Worm (Caenorhabditis elegans) whole organism, L2 larva: Measurements from ENCODE around the gene T04F8.8.

ENCODE experiments used
- C34F6.9 ChIP-seq: fragments of 150-350 bp; optimal IDR thresholded peaks from 2 replicates; lab custom pipeline; 2014; ENCODE audit warnings: missing biosample characterization, missing genetic modification characterization
- F13H6.1 ChIP-seq: sonication (generic microtip); optimal IDR thresholded peaks from 2 replicates; lab custom pipeline; 2016; ENCODE audit warnings: missing genetic modification characterization, missing compliant biosample characterization
- Y55F3AM.14 ChIP-seq: fragments of 200-800 bp; sonication (Bioruptor generic); optimal IDR thresholded peaks from 2 replicates; lab custom pipeline; 2018; ENCODE audit warnings: mild to moderate bottlenecking, missing genetic modification characterization, missing compliant biosample characterization
- ZK546.5 ChIP-seq: sonication (generic microtip); optimal IDR thresholded peaks from 2 replicates; lab custom pipeline; 2017; ENCODE audit warnings: missing biosample characterization, missing genetic modification characterization
- alr-1 ChIP-seq: fragments of 150-350 bp; optimal IDR thresholded peaks from 2 replicates; lab custom pipeline; 2014; ENCODE audit warnings: missing biosample characterization, missing genetic modification characterization
- blmp-1 ChIP-seq: sonication (generic microtip); optimal IDR thresholded peaks from 2 replicates; lab custom pipeline; 2017; ENCODE audit warnings: missing genetic modification characterization, mild to moderate bottlenecking, missing compliant biosample characterization, antibody characterized with exemption, moderate library complexity; ENCODE audit not compliant: insufficient read depth
- crh-2 ChIP-seq: sonication (generic microtip); optimal IDR thresholded peaks from 2 replicates; lab custom pipeline; 2017; ENCODE audit warnings: missing biosample characterization, missing genetic modification characterization
- egl-27 ChIP-seq: sonication (generic microtip); optimal IDR thresholded peaks from 3 replicates; lab custom pipeline; 2017; ENCODE audit warnings: missing biosample characterization, missing genetic modification reagents, missing genetic modification characterization
- elt-3 ChIP-seq: sonication (generic microtip); optimal IDR thresholded peaks from 2 replicates; lab custom pipeline; 2017; ENCODE audit warnings: missing biosample characterization, missing genetic modification characterization
- fos-1 ChIP-seq: fragments of 150-350 bp; optimal IDR thresholded peaks from 2 replicates; lab custom pipeline; 2014; ENCODE audit warnings: missing biosample characterization, missing genetic modification characterization
- gmeb-1 ChIP-seq: fragments of 150-350 bp; optimal IDR thresholded peaks from 2 replicates; lab custom pipeline; 2014; ENCODE audit warnings: missing biosample characterization, missing genetic modification characterization
- lin-11 ChIP-seq: fragments of 150-350 bp; sonication (generic microtip); optimal IDR thresholded peaks from 2 replicates; lab custom pipeline; 2014; ENCODE audit warnings: missing biosample characterization, missing genetic modification characterization, inconsistent platforms, mixed read lengths
- lin-13 ChIP-seq: fragments of 150-350 bp; optimal IDR thresholded peaks from 2 replicates; lab custom pipeline; 2014; ENCODE audit warnings: missing biosample characterization, missing genetic modification reagents, missing genetic modification characterization
- lin-39 ChIP-seq: fragments of 150-350 bp; optimal IDR thresholded peaks from 2 replicates; lab custom pipeline; 2014; ENCODE audit warnings: missing biosample characterization, missing genetic modification reagents, missing genetic modification characterization
- mbf-1 ChIP-seq: sonication (generic microtip); optimal IDR thresholded peaks from 2 replicates; lab custom pipeline; 2017; ENCODE audit warnings: missing biosample characterization, missing genetic modification characterization
- mdl-1 ChIP-seq, 2 experiments: fragments of 150-350 bp in 1 of 2; sonication (generic microtip) in 1 of 2; optimal IDR thresholded peaks; 2 replicates each; lab custom pipeline; 2017; ENCODE audit warnings: missing biosample characterization in 2 of 2, missing genetic modification characterization in 2 of 2
- nhr-11 ChIP-seq: fragments of 150-350 bp; optimal IDR thresholded peaks from 2 replicates; lab custom pipeline; 2014; ENCODE audit warnings: missing biosample characterization, missing genetic modification characterization
- nhr-129 ChIP-seq: fragments of 150-350 bp; optimal IDR thresholded peaks from 2 replicates; lab custom pipeline; 2014; ENCODE audit warnings: missing biosample characterization, missing genetic modification characterization
- nhr-237 ChIP-seq: fragments of 150-350 bp; optimal IDR thresholded peaks from 2 replicates; lab custom pipeline; 2014; ENCODE audit warnings: missing biosample characterization, missing genetic modification characterization
- nhr-25 ChIP-seq: fragments of 150-350 bp; sonication (generic microtip); optimal IDR thresholded peaks from 3 replicates; lab custom pipeline; 2014; ENCODE audit warnings: missing biosample characterization, missing genetic modification characterization
- nhr-6 ChIP-seq: fragments of 150-350 bp; optimal IDR thresholded peaks from 2 replicates; lab custom pipeline; 2014; ENCODE audit warnings: missing biosample characterization, missing genetic modification characterization
- nhr-77 ChIP-seq: fragments of 150-350 bp; optimal IDR thresholded peaks from 2 replicates; lab custom pipeline; 2014; ENCODE audit warnings: missing biosample characterization, missing genetic modification characterization
- sem-4 ChIP-seq: fragments of 150-350 bp; optimal IDR thresholded peaks from 2 replicates; lab custom pipeline; 2014; ENCODE audit warnings: missing biosample characterization, missing genetic modification reagents, missing genetic modification characterization
- skn-1 ChIP-seq: sonication (generic microtip); optimal IDR thresholded peaks from 2 replicates; lab custom pipeline; 2017; ENCODE audit warnings: missing biosample characterization, missing genetic modification characterization
- sma-3 ChIP-seq: sonication (generic microtip); optimal IDR thresholded peaks from 2 replicates; lab custom pipeline; 2016; ENCODE audit warnings: missing genetic modification reagents, missing genetic modification characterization, missing compliant biosample characterization
- sma-9 ChIP-seq, 2 experiments: fragments of 150-350 bp in 1 of 2; sonication (generic microtip) in 1 of 2; optimal IDR thresholded peaks; 2 replicates each; lab custom pipeline; 2014 to 2016; ENCODE audit warnings: missing genetic modification characterization in 2 of 2, mild to moderate bottlenecking in 1 of 2, missing biosample characterization in 1 of 2, missing compliant biosample characterization in 1 of 2, missing genetic modification reagents in 1 of 2, moderate library complexity in 1 of 2
- snpc-4 ChIP-seq: fragments of 150-350 bp; optimal IDR thresholded peaks from 2 replicates; lab custom pipeline; 2014; ENCODE audit warnings: missing biosample characterization, missing genetic modification characterization
- ztf-11 ChIP-seq: sonication (generic microtip); optimal IDR thresholded peaks from 2 replicates; lab custom pipeline; 2017; ENCODE audit warnings: missing biosample characterization, missing genetic modification characterization
- ztf-4 ChIP-seq: fragments of 150-350 bp; optimal IDR thresholded peaks from 2 replicates; lab custom pipeline; 2014; ENCODE audit warnings: missing biosample characterization, missing genetic modification characterization

Gene T04F8.8

DNA sequence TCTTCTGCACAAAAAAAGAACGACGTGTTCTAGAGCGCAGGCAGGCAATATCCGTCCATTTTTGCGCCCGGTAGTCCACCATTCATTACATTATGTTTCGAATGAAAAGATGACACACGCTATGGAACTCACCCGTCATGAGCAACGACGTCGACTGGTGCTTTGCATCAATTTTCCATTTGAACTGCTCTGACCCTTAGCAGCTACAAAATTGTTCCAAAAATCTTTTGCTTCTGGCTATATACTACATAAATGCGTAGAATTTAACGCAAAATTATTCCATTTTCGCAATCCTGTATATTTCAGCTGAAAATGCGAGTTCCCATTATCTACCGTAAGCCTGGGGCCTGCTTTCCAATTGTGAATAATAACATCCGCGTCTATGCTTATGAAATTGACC is 11.1 kb downstream of the T04F8.8 start, which contains the start of gene T04F8.3:
Gene T04F8.3 (plus strand): TSS at position 301 of the 400 bp plus-strand sequence.
- TF ChIP-seq Y55F3AM.14 (GFP tag; lab: Kevin White, UChicago) (no peak), elt-3 (no peak), sma-9 (GFP tag; optimal IDR thresholded peaks at IDR 0.05; lab: Kevin White, UChicago) (no peak), sma-9 (tag; optimal IDR thresholded peaks at IDR 0.05; lab: Kevin White, UChicago) (no peak), alr-1 (no peak), nhr-11 (tag; lab: Kevin White, UChicago) (no peak), nhr-237 (tag; lab: Kevin White, UChicago) (no peak), lin-11 (tag; lab: Kevin White, UChicago) (no peak), sma-3 (GFP tag; lab: Kevin White, UChicago) (no peak), mdl-1 (tag; optimal IDR thresholded peaks at IDR 0.05; lab: Kevin White, UChicago) (no peak), skn-1 (tag; lab: Kevin White, UChicago) (no peak), fos-1 (no peak), lin-39 (no peak), ztf-11 (tag; lab: Kevin White, UChicago) (no peak), F13H6.1 (tag; lab: Kevin White, UChicago) (no peak), ZK546.5 (tag; lab: Kevin White, UChicago) (no peak), mbf-1 (tag; lab: Kevin White, UChicago) (no peak)

DNA sequence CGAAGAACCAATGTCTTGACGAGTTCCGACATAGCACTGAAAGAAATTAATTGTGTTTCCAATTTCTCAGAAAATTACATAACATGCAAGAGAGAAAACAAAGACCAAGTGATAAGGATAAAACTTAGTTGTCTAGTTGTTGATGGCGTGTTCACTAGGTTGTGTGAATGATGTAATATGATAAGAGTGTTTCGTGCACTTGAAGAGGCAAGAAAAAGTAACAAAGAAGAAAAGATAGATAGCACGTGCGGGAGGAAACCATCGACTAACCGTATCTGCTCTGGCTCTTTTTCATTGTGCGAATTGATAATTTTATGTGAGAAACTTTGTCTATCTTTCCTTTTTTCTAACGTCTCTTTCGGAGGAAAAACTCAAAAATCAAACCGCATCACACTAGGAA is 14.4 kb downstream of the T04F8.8 start, which contains the start of gene sfxn-1.5:
Gene sfxn-1.5 (minus strand): TSS at position 36 of the 400 bp plus-strand sequence.
- TF ChIP-seq nhr-77 (tag; lab: Kevin White, UChicago) (no peak), alr-1 (no peak), crh-2 (tag; lab: Kevin White, UChicago) (peak; percentile 79), gmeb-1 (tag; lab: Kevin White, UChicago) (peak; percentile 25), lin-13 (GFP tag; lab: Kevin White, UChicago) (peak; percentile 21), mdl-1 (tag; optimal IDR thresholded peaks at IDR 0.05; lab: Kevin White, UChicago) (peak in 1 of 2 experiments; percentile 77), sma-9 (GFP tag; optimal IDR thresholded peaks at IDR 0.05; lab: Kevin White, UChicago) (peak; percentile 94), sma-9 (tag; optimal IDR thresholded peaks at IDR 0.05; lab: Kevin White, UChicago) (no peak), Y55F3AM.14 (GFP tag; lab: Kevin White, UChicago) (no peak), blmp-1 (tag; lab: Kevin White, UChicago) (no peak), ZK546.5 (tag; lab: Kevin White, UChicago) (no peak), sma-3 (GFP tag; lab: Kevin White, UChicago) (peak; percentile 44), skn-1 (tag; lab: Kevin White, UChicago) (no peak), fos-1 (peak; percentile 95), egl-27 (peak; percentile 1), lin-39 (no peak), F13H6.1 (tag; lab: Kevin White, UChicago) (peak; percentile 67), nhr-129 (tag; lab: Kevin White, UChicago) (peak; percentile 95)
- TF ChIP-seq, all 48 proteins: peak for 10

DNA sequence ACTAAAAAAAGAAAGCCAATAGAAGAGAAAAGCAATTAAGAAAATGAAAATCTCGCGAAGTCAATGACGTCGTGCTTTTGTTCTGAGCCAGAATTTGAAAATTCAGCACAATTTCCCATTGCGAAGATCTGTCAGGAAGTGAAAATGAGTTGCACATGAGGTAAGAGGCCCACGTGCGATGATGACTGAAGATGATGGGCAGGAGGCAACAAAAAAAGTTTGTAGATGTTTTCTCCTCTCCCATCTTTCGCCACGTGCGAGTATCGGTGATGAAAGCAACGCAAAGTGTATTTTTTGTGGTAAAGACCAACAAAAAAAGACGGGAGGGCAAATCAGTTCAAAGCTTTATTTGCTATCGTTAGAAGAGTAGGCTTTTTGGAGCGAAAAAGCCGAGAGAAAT is 14.8 kb downstream of the T04F8.8 start:
- TF ChIP-seq C34F6.9 (tag; lab: Kevin White, UChicago) (peak; percentile 23), ztf-4 (no peak), nhr-129 (tag; lab: Kevin White, UChicago) (peak; percentile 32)

DNA sequence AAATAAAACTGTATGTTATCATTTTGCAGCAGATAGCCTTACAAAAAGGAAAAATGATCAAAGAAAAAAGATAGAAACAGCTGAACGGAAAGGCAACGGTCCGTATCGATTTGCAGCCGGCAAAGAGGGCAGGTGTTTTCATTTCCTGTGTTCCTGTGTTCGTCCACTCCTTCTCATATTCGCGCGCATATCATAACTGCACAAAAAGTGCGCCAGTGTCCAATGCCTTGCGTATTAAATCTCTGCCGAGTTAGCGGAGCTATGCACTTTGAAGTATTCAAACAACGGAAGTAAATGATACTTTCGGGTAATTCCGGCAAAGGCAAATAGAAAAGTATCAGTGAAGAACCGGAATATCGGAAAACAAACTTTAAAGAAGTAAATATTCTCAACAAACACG is 15.3 kb downstream of the T04F8.8 start:
- TF ChIP-seq sma-9 (GFP tag; optimal IDR thresholded peaks at IDR 0.05; lab: Kevin White, UChicago) (peak; percentile 12), sma-9 (tag; optimal IDR thresholded peaks at IDR 0.05; lab: Kevin White, UChicago) (no peak), nhr-6 (tag; lab: Kevin White, UChicago) (no peak), egl-27 (no peak)

DNA sequence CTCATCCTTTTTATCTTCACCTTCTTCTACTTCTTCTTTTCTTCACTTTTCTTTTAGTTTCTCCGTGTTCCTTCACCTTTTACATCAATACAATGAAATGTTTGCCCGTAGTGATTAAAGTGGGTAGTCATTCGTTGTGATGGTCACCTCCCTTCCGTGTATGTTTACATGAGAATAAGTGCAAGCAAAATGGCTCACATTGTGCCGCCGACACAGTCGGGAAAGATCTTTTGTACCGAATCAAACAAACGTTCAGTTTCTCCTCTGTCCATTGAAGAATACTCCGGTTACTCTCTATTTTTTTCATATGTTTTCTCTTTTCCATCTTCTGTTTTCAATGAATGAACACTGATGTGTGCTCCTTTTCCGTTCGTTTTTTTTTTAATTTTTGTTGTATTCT is 16.9 kb downstream of the T04F8.8 start:
- no peak for TF ChIP-seq gmeb-1 (tag; lab: Kevin White, UChicago)
- TF ChIP-seq nhr-129 (tag; lab: Kevin White, UChicago): no peak
- TF ChIP-seq lin-11 (tag; lab: Kevin White, UChicago): no peak
- no peak for TF ChIP-seq sem-4 (tag; lab: Kevin White, UChicago)
- TF ChIP-seq elt-3: no peak
- no peak for TF ChIP-seq snpc-4 (tag; lab: Kevin White, UChicago)

DNA sequence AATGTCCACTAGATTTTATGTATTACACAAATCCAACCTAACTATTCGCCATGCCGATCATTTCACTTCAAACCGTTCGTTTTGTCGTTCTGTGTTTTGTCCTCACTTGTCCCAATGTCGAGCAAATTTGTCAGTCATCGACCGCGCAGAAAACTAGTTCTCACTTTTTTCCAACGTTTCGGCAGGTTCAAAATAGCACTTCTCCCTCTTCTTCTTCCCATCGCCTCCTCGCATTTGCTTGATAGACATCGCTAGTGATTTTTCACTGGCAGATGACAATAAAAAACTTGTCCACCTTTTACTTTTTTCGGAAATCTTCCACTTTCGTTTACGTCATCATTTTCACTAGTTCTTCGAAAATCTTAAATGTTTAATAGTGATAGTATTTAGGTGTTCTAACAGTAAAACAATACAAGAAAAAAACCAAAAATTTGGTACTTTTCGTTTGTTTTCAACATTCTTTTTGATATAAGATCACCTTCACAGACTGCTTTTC is 18.3 kb downstream of the T04F8.8 start:
- TF ChIP-seq nhr-25 (peak; percentile 14), sem-4 (tag; lab: Kevin White, UChicago) (peak; percentile 40), nhr-77 (tag; lab: Kevin White, UChicago) (no peak), blmp-1 (tag; lab: Kevin White, UChicago) (peak; percentile 95)
